Fruit fly (Drosophila melanogaster): Measurements from ENCODE around the gene Nha1.
A peak's percentile ranks its signal among the peaks of the same experiment; 100 is the strongest.

Nha1 gene

DNA sequence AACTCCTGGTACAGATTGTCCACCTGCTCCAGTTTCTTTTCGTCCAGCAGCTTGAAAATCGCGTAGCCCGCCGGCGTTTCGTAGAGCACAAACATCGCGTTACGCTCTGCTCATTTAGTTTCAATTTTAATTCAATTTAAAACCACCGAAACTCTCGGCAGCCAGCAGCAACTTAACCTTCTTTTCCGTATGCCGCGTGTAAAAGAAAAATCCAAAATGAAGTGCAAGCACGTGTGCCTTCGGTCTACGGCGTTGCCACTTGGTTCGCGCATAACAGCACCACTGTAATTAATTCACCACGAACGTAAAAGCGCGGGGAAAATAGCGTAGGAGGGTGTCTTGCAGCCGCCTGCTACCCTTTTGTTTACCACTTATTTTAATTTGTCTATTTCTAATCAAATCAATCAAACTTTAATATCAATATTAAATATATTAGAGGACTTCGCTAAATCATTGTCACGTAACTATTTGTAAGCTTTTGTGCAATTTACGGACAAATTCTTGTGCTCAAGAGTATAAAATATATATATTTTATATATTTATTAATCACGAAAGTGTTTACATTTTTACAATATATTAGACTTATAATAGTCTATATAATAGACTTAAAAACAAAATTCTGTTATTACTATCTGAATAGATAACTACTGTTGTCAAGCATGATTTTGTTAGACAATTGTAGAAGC lies 48.5 kb upstream of the Nha1 start, which contains the start of gene nop5 (continued):
- TF ChIP-seq B-H2 (GFP tag; optimal IDR thresholded peaks at IDR 0.05) (peak; percentile 72), CG8478 (optimal IDR thresholded peaks at IDR 0.05) (no peak), CG10431 (GFP tag; optimal IDR thresholded peaks at IDR 0.05) (peak; percentile 81), CG10979 (tag; optimal IDR thresholded peaks at IDR 0.05) (peak; percentile 65), az2 (GFP tag; optimal IDR thresholded peaks at IDR 0.05) (peak; percentile 44), MBD-R2 (GFP tag; IDR thresholded peaks at IDR 0.05) (0 out of 2 replicates have a peak, but pooled peaks have one; percentile 7), CG1603 (tag; optimal IDR thresholded peaks at IDR 0.05) (peak; percentile 49), Hr78 (GFP tag; optimal IDR thresholded peaks at IDR 0.05) (no peak), esg (GFP tag; conservative IDR thresholded peaks at IDR 0.05) (no peak), CG9215 (GFP tag; IDR thresholded peaks at IDR 0.05) (peak; percentile 37; the same call in 1 of the 2 replicates), Atf6 (GFP tag; IDR thresholded peaks at IDR 0.05) (no peak), CG3847 (GFP tag; IDR thresholded peaks at IDR 0.05) (no peak), E2f2 (GFP tag; IDR thresholded peaks at IDR 0.05) (no peak), fd102C (GFP tag; optimal IDR thresholded peaks at IDR 0.05) (no peak), Ets97D (GFP tag; optimal IDR thresholded peaks at IDR 0.05) (peak; percentile 34), CG6765 (GFP tag; optimal IDR thresholded peaks at IDR 0.05) (peak; percentile 79), unpg (GFP tag; optimal IDR thresholded peaks at IDR 0.05) (peak; percentile 38), Drgx (GFP tag; IDR thresholded peaks at IDR 0.05) (no peak), CG12299 (tag; optimal IDR thresholded peaks at IDR 0.05) (peak; percentile 19), ranshi (GFP tag; IDR thresholded peaks at IDR 0.05) (no peak), Meics (GFP tag; optimal IDR thresholded peaks at IDR 0.05) (peak; percentile 83), h (optimal IDR thresholded peaks at IDR 0.05) (no peak), CG12391 (tag; optimal IDR thresholded peaks at IDR 0.05) (peak; percentile 80), lbe (GFP tag; optimal IDR thresholded peaks at IDR 0.05) (no peak), CG15514 (GFP tag; optimal IDR thresholded peaks at IDR 0.05) (peak; percentile 27), Six4 (GFP tag; optimal IDR thresholded peaks at IDR 0.05) (peak; percentile 38), tio (GFP tag; optimal IDR thresholded peaks at IDR 0.05) (no peak), HmgZ (tag; optimal IDR thresholded peaks at IDR 0.05) (no peak), CG4282 (GFP tag; optimal IDR thresholded peaks at IDR 0.05) (no peak), CG11723 (GFP tag; optimal IDR thresholded peaks at IDR 0.05) (no peak), CG7963 (GFP tag; IDR thresholded peaks at IDR 0.05; ENCODE audit: partially characterized antibody) (no peak), Sox100B (GFP tag; optimal IDR thresholded peaks at IDR 0.05) (no peak), CG4360 (GFP tag; IDR thresholded peaks at IDR 0.05) (no peak), CG32767 (GFP tag; IDR thresholded peaks at IDR 0.05) (no peak), slp2 (GFP tag; optimal IDR thresholded peaks at IDR 0.05) (no peak), Oli (tag; optimal IDR thresholded peaks at IDR 0.05) (no peak), CG7839 (tag; optimal IDR thresholded peaks at IDR 0.05) (no peak), Lhr (GFP tag; optimal IDR thresholded peaks at IDR 0.05) (no peak), ERR (GFP tag; optimal IDR thresholded peaks at IDR 0.05) (no peak), wdn (GFP tag; IDR thresholded peaks at IDR 0.05) (no peak), CG1024 (GFP tag; IDR thresholded peaks at IDR 0.05) (no peak), Pdp1 (GFP tag; optimal IDR thresholded peaks at IDR 0.05) (no peak), BtbVII (GFP tag; optimal IDR thresholded peaks at IDR 0.05) (peak; percentile 57), run (tag; optimal IDR thresholded peaks at IDR 0.05) (no peak), CG10959 (GFP tag; IDR thresholded peaks at IDR 0.05) (no peak), ac (GFP tag; optimal IDR thresholded peaks at IDR 0.05) (no peak), CG17829 (tag; optimal IDR thresholded peaks at IDR 0.05) (peak; percentile 78), stc (GFP tag; IDR thresholded peaks at IDR 0.05) (no peak), BEAF-32 (GFP tag; optimal IDR thresholded peaks at IDR 0.05) (no peak), Stat92E (GFP tag; optimal IDR thresholded peaks at IDR 0.05) (peak in 1 of 3 experiments; percentile 74)
